Fruit fly (Drosophila melanogaster): ENCODE results near the gene RSG7.

The RSG7 gene

DNA sequence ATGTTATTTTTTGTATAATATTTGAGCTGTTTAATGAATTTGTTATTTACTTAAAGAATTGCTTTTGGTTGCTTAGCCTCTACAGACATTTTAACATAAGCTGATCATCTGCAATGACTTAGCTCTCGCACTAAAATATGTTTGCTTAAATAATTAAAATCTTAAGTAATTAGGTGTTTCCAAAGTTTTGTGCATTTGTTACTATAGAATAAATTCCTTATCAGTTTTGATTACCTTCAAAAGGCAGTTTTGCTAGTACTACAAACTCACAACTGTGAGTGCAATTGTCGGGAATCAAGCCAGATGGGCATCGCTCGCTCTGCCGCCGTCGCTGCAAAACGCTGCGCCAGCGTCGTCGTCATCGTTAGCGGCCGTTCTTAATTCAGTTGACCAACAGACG is 27.7 kb downstream of the RSG7 start:
- TF ChIP-seq CG8478 (optimal IDR thresholded peaks at IDR 0.05): no peak

DNA sequence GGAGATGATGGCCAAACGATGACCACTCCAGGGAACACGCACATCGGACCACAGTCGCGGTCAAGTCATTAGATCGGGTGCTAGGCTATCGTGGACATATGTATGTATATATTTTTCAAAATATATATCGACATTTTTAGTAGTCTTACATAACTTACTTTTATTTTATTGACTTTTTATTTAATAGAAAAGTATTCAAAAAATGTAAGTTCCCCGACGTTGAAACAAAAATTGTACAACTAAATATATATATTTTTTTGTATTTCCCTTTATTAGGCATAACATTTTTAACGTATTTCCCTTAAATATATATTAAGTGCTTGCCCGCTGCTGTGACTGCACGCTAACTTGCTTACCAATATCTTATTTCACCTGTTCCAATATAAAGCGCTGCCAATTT is 29.1 kb downstream of the RSG7 start:
- TF ChIP-seq CTCF (optimal IDR thresholded peaks at IDR 0.05) (no peak), CG8478 (optimal IDR thresholded peaks at IDR 0.05) (no peak)

DNA sequence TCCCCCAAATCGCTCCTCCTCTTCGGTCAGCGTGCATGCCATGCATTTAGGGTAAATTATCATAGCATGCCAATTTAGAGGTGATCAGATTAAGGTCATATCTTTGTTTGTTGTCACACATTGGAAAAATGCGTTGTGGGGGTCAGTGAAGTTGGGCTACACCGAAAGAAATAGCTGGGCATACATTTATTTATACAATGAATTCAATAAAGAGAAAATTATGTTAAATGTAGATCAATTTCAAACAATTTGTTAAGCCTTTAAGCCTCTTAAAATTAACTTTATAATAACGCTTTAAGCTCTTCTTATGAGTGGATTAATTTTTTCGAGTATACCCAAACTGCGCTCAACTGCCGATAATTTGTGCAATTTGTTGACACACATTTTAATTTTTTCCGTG is 29.9 kb downstream of the RSG7 start:
- no peak for TF ChIP-seq CG8478 (optimal IDR thresholded peaks at IDR 0.05)
- no peak for TF ChIP-seq CTCF (optimal IDR thresholded peaks at IDR 0.05)

DNA sequence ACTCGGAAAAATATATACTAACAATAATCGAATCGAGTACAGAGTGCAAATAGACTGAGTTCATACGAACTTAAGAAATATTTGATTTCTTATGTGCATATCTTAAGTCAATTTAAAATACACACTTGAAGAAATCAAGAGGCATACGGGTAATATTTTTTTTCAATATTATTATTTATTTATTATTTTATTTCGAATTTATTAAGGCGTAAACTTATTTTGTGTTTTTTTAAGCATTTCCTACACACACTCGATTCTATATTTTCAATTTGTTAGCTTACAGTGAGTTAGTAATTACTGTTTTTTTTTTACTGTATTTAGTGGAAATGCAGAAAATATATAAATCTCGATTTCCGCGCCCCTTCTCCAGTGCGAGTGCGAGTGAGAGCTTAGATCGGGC is 31.0 kb downstream of the RSG7 start:
- TF ChIP-seq CG8478 (optimal IDR thresholded peaks at IDR 0.05) (no peak), CTCF (optimal IDR thresholded peaks at IDR 0.05) (no peak)

DNA sequence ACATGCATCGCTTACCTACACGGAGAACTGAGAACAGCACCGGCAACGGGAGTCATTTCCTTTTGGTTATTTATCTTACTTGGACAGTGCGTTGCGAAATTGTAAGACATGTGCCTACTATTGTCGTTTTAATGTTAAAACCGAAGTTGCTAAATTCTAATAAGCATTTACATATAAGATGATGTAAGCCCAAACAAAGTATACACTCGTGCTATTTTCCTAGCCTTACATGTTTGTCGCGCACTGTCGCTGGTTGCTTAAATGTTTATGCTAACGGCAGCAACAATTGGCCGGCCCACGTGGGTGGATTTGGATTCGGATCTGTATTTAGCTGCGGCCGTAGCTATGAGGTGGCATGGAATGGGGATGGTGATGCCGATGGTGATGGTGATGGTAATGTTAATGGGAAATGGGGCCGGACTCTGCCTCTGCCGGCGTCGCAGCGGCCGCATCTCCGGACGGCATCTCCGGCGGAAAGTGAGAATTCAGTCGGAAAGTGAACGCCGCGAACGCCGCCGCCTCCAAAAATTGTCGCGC is 33.0 kb downstream of the RSG7 start, which contains the start of gene CG4829:
Gene CG4829, plus strand, starts transcription at position 487 of the 537 bp plus-strand sequence.
- TF ChIP-seq CTCF (optimal IDR thresholded peaks at IDR 0.05) (no peak), CG8478 (optimal IDR thresholded peaks at IDR 0.05) (no peak)

DNA sequence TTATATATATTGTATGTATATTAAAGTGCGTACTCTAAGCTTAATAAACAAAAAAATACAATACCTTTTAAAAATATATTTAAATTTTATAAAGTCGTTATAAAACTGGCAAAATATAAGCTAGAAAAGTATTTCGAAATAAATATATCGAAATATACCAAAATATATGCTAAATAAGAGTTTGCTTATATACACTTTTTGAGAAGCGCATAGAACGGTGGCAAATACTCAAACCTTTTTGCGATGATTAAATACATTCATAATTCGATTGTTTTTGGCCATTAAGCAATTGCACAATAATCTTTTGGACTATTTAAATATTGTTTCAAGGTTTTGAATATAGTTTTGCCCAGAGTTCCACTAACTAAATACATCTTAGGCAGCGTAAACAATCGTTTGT is 35.1 kb downstream of the RSG7 start:
- TF ChIP-seq CTCF (optimal IDR thresholded peaks at IDR 0.05): no peak
- no peak for TF ChIP-seq CG8478 (optimal IDR thresholded peaks at IDR 0.05)

DNA sequence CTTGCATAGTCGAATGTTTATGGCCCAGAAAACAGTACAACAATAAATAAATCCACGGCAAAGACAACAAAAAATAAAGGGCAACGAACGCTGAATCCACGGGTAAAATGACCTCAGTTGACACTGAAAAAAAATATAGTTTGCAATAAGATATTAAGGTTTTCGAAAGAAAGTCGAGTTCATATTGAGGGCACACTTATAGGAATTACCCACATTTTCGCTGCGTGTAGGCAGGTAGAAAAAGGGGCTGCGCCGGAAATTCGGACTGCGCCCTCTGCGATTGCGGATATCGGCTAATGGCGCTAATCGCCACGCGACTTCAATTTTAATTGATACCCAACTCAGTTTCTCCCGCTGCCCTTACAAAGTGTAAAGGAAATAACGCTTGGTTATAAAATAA is 35.6 kb downstream of the RSG7 start:
- TF ChIP-seq CG8478 (optimal IDR thresholded peaks at IDR 0.05) (no peak), CTCF (optimal IDR thresholded peaks at IDR 0.05) (no peak)

DNA sequence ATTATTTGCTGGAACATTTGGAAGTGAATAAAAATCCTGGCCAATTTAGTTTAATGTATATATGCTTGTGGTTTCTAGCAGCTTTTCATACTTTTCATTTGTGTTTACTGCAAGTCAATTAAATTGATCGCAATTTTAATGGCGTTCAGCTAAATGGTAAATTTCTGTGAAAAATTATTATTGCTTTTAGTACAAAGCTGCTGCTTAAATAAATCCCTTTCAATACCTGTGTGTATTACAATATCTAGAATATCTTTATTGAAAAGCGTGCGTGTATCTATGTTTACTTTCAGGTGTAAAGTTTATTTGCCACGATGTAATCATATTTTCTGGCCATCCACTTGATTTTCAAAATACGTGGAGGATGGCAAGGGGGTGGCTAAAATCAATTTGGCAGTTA is 38.5 kb downstream of the RSG7 start, which contains the start of gene ppk28:
Gene ppk28, plus strand, starts transcription at position 301 of the 400 bp plus-strand sequence.
- no peak for TF ChIP-seq CTCF (optimal IDR thresholded peaks at IDR 0.05)
- TF ChIP-seq CG8478 (optimal IDR thresholded peaks at IDR 0.05): no peak

DNA sequence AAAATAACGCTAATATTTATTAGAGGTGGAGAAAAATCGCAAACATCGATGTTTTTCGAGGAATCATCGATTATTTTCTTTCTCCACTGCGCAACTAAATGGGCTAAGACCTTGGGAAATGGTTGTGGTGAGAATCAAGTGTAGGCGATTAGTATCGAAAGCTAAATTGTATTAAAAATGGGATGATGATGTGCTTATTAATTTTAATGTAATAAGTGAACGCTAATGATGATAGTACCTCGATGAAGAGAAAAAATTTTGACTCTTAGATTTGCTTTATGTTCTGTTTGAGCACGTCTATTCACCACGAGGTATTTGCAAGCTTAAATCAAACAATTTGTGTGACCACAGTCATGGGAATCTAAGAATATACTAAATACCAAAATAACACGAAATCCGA is 40.9 kb downstream of the RSG7 start, which contains the start of the genes Rai1 and CG13005:
Gene Rai1, minus strand, starts transcription at position 46 of the 400 bp plus-strand sequence.
Gene CG13005, plus strand, starts transcription at position 352 of the 400 bp plus-strand sequence.
- TF ChIP-seq CTCF (optimal IDR thresholded peaks at IDR 0.05): no peak
- TF ChIP-seq CG8478 (optimal IDR thresholded peaks at IDR 0.05): no peak

DNA sequence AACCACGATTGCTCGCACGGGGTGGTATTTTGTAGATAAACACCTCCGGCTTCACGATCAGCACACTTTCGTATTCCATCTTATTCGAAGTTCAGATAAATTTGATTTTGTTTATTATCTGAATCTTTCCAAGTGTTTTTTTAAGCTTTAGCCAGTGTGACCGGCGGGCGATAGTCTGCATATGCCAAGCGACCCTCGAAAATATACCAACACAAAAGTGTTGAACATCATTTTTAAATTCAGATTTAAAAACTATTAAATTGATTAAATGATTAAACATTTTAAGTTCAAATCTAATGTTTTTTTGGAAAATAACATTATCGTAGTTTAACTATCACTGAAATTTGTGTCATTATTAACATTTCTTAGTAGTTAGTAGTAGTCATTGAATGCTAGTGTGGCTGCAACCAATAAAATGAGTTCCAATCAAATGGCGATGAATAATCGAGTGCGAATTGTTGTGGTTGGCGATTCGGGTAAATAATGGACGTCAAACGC is 43.7 kb downstream of the RSG7 start, which contains the start of the genes CG9132 and CG4789:
Gene CG9132, minus strand, starts transcription at position 181 of the 498 bp plus-strand sequence.
Gene CG4789, plus strand, starts transcription at position 401 of the 498 bp plus-strand sequence.
- TF ChIP-seq CG8478 (optimal IDR thresholded peaks at IDR 0.05): no peak
- TF ChIP-seq CTCF (optimal IDR thresholded peaks at IDR 0.05): no peak

DNA sequence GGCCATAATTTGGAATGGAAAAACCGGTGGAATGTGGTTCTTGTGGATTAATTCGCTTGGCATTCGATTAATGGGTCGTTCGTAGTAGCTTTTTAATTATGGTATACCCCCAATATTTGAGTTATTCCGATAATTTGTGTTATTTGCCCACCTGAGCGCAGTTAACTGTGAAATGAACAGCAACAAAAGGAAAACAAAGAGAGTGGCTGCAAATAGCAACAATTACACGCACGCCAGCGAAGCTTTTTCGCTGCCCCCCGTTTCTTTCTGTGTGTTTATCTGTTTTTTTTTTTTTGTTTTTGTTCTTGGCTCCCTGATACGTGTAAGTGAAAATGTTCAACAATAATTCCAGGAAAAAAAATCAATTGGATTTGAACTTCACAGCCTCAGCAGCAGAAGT is 44.3 kb downstream of the RSG7 start:
- TF ChIP-seq CTCF (optimal IDR thresholded peaks at IDR 0.05) (no peak), CG8478 (optimal IDR thresholded peaks at IDR 0.05) (no peak)

DNA sequence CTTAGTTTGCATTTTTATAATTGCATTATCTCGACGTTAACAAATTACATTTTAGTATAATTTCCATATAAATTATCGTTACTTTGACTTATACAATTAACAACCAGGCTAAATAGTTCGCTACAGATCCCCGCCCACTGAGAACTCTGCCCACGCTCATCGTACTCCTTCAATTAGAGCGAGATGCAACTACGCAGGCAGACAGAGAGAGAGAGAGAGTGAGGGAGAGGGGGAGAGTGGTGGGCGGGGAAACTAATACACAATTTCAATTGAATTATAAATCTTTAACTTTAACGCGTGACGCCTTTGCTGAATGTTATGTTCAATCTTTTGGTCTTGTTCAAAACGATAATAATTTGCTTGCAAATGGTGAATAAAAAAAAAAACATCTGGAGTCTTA is 46.1 kb downstream of the RSG7 start:
- TF ChIP-seq CG8478 (optimal IDR thresholded peaks at IDR 0.05) (no peak), CTCF (optimal IDR thresholded peaks at IDR 0.05) (no peak)

DNA sequence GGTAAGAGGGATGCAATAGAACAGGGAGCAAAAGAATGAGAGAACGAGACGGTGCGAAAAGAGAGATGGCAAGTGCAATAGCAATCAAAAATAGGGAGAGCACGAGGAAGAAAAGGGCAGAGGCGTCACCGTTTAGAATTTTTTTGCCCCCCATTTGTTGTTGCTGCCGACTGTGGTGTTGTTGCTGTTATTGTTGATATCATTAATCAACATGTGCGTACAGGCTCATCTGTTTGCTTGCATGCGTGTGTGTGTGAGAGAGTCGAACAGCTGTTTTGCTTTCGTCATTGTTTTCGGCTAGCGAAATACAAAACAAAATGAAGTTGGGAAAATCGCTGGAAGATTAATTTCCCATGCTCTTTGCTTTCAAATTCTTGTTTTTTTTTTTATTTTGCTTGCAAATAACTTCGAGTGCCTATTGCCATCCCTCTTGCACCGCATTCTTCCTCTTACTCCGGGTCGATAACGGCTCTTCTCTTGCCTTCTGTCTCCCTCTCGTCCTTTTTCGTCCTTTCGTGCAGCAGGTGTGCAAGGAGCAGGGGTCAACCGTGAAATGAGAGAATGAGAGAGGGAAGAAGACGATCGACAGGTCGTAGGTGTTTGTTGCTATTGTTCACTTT is 51.0 kb downstream of the RSG7 start:
- TF ChIP-seq CTCF (optimal IDR thresholded peaks at IDR 0.05): no peak
- TF ChIP-seq CG8478 (optimal IDR thresholded peaks at IDR 0.05): no peak

DNA sequence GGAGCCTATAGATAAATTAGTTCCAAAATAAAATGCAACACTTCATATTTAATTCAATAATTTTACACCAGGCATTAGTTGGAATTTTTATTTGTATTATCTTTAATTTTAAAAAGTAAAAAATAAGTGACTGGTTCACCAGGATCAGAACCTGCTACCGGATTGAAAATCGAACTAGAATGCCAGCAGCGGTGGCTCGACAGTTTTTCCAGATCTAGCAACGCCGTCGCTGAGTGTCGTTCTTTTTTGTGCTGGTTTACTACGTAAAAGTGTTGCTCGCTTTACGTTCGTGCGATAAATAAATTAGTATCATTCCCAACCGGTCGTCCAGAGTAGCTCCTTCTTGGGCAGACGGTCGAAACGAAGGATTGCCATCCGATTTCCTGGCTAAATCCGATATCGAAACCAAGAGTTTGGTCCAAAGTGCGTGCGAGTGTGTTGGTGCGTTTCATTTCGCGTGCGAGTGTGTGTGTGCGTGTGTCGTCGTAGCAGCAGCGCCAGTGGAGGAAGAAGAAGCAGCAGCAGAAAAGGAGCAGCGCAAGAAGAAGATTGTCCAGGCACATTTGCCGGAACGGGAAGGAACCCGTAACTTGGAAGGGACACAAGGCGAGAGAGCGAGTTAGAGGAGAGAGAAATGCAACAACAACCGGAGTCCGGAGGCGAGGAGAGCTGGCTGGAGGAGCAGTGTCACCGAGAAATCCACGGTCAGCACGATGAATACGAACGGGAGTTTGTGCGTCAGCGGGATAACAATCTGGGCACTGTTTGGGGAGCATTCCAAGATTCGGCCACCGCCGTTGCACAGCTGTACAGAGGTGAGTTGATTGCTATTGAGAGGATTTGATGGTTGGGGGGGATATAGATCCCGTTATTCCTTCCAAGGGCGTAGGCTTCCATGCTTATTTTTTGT is 52.1 kb downstream of the RSG7 start, which contains the start of gene CG4768:
Gene CG4768, plus strand, starts transcription at position 200 of the 910 bp plus-strand sequence.
- TF ChIP-seq CTCF (optimal IDR thresholded peaks at IDR 0.05) (no peak), CG8478 (optimal IDR thresholded peaks at IDR 0.05) (no peak)

DNA sequence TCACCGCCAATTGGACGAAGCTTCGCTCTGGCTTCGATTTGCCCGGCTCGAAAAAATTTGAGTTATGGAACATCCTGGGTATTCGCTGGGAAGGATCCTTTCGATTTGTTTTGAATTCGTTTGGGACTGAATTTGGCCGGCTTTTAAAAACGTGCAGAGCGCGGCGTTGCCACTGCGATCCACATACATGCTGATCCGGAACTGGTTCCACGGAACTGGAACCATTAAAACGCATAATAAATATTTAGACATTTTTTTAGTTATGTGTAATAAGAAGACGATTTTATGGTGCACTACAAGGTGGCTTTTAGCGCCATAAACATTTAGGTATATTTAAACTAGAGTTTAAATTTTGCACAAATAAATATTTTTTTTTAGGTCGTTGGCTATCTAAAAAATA is 53.2 kb downstream of the RSG7 start, which contains the start of gene Rrp45:
Gene Rrp45, minus strand, starts transcription at position 209 of the 400 bp plus-strand sequence.
- TF ChIP-seq CG8478 (optimal IDR thresholded peaks at IDR 0.05) (no peak), CTCF (optimal IDR thresholded peaks at IDR 0.05) (no peak)
